Worm (Caenorhabditis elegans) whole organism, L2 larva: ENCODE results near the gene F16G10.6.

ENCODE experiments used
- aly-2 ChIP-seq: fragments of 150-350 bp; optimal IDR thresholded peaks from 2 replicates; lab custom pipeline; 2014; ENCODE audit warnings: missing biosample characterization, missing genetic modification characterization
- fos-1 ChIP-seq: fragments of 150-350 bp; optimal IDR thresholded peaks from 2 replicates; lab custom pipeline; 2014; ENCODE audit warnings: missing biosample characterization, missing genetic modification characterization
- mdl-1 ChIP-seq, 2 experiments: fragments of 150-350 bp in 1 of 2; sonication (generic microtip) in 1 of 2; optimal IDR thresholded peaks; 2 replicates each; lab custom pipeline; 2017; ENCODE audit warnings: missing biosample characterization in 2 of 2, missing genetic modification characterization in 2 of 2
- nhr-11 ChIP-seq: fragments of 150-350 bp; optimal IDR thresholded peaks from 2 replicates; lab custom pipeline; 2014; ENCODE audit warnings: missing biosample characterization, missing genetic modification characterization
- snpc-4 ChIP-seq: fragments of 150-350 bp; optimal IDR thresholded peaks from 2 replicates; lab custom pipeline; 2014; ENCODE audit warnings: missing biosample characterization, missing genetic modification characterization
- unc-39 ChIP-seq: fragments of 150-350 bp; optimal IDR thresholded peaks from 2 replicates; lab custom pipeline; 2014; ENCODE audit warnings: missing biosample characterization, missing genetic modification characterization

ce11 chrII:2421905-2422304, 44.3 kb upstream of the F16G10.6 start, which contains the start of gene F42G2.2:
- no peak for TF ChIP-seq unc-39 (tag; lab: Kevin White, UChicago)
- no peak for TF ChIP-seq fos-1 (tag; lab: Kevin White, UChicago)
- no peak for TF ChIP-seq mdl-1 (tag; optimal IDR thresholded peaks at IDR 0.05; lab: Kevin White, UChicago)
- no peak for TF ChIP-seq snpc-4 (tag; lab: Kevin White, UChicago)
- no peak for TF ChIP-seq nhr-11 (tag; lab: Kevin White, UChicago)
- no peak for TF ChIP-seq aly-2 (tag; lab: Kevin White, UChicago)
